Fruit fly (Drosophila melanogaster): ENCODE results near the gene CG33298.

The CG33298 gene

dm6 chr2L:9567398-9567856 lies 72.2 kb downstream of the CG33298 start:
- no peak for TF ChIP-seq cnc (optimal IDR thresholded peaks at IDR 0.05)
- TF ChIP-seq CG1620 (GFP tag; optimal IDR thresholded peaks at IDR 0.05): peak; percentile 92
- peak; percentile 97 for TF ChIP-seq CG11617 (GFP tag; optimal IDR thresholded peaks at IDR 0.05)
- peak; percentile 94 for TF ChIP-seq CG5204 (GFP tag; optimal IDR thresholded peaks at IDR 0.05)
- peak; percentile 98 for TF ChIP-seq CG7045 (GFP tag; optimal IDR thresholded peaks at IDR 0.05)
- TF ChIP-seq CG14711 (tag; optimal IDR thresholded peaks at IDR 0.05): peak; percentile 87
- TF ChIP-seq kay (GFP tag; ENCODE audit: borderline replicate concordance): peak; percentile 97
- TF ChIP-seq CG12768 (GFP tag; optimal IDR thresholded peaks at IDR 0.05): peak; percentile 97
- TF ChIP-seq Clk (GFP tag; optimal IDR thresholded peaks at IDR 0.05): peak; percentile 75
- TF ChIP-seq Crg-1 (GFP tag; optimal IDR thresholded peaks at IDR 0.05): peak; percentile 98
- TF ChIP-seq CG7101 (tag; optimal IDR thresholded peaks at IDR 0.05): peak; percentile 98
- TF ChIP-seq cic (GFP tag; optimal IDR thresholded peaks at IDR 0.05): peak; percentile 89
- peak; percentile 96 for TF ChIP-seq bab1 (GFP tag; optimal IDR thresholded peaks at IDR 0.05)
- TF ChIP-seq ovo (GFP tag; optimal IDR thresholded peaks at IDR 0.05): peak; percentile 94
- TF ChIP-seq pad (GFP tag; optimal IDR thresholded peaks at IDR 0.05): peak; percentile 88
- TF ChIP-seq toe (GFP tag; optimal IDR thresholded peaks at IDR 0.05): peak; percentile 92
- TF ChIP-seq Mnt (GFP tag; optimal IDR thresholded peaks at IDR 0.05): peak; percentile 96
- TF ChIP-seq Hr96 (GFP tag; optimal IDR thresholded peaks at IDR 0.05): peak; percentile 92
- TF ChIP-seq tj (GFP tag; optimal IDR thresholded peaks at IDR 0.05): peak; percentile 79
- TF ChIP-seq CG33017 (tag; optimal IDR thresholded peaks at IDR 0.05): peak; percentile 96

dm6 chr2L:9568360-9569088 lies 73.2 kb downstream of the CG33298 start, which contains the start of gene brwl:
TSS of gene brwl (plus strand) at chr2L:9568890.
- TF ChIP-seq Mnt (GFP tag; optimal IDR thresholded peaks at IDR 0.05) (peak; percentile 86), cic (GFP tag; optimal IDR thresholded peaks at IDR 0.05) (peak; percentile 74), toe (GFP tag; optimal IDR thresholded peaks at IDR 0.05) (peak; percentile 97), CG12768 (GFP tag; optimal IDR thresholded peaks at IDR 0.05) (peak; percentile 97), Clk (GFP tag; optimal IDR thresholded peaks at IDR 0.05) (peak; percentile 93), CG11617 (GFP tag; optimal IDR thresholded peaks at IDR 0.05) (peak; percentile 96), CG7045 (GFP tag; optimal IDR thresholded peaks at IDR 0.05) (peak; percentile 96), kay (GFP tag; ENCODE audit: borderline replicate concordance) (peak; percentile 76), pad (GFP tag; optimal IDR thresholded peaks at IDR 0.05) (peak; percentile 84), tj (GFP tag; optimal IDR thresholded peaks at IDR 0.05) (peak; percentile 85), Crg-1 (GFP tag; optimal IDR thresholded peaks at IDR 0.05) (peak; percentile 88), Hr96 (GFP tag; optimal IDR thresholded peaks at IDR 0.05) (peak; percentile 96), CG5204 (GFP tag; optimal IDR thresholded peaks at IDR 0.05) (peak; percentile 97), CG14711 (tag; optimal IDR thresholded peaks at IDR 0.05) (peak; percentile 91), bab1 (GFP tag; optimal IDR thresholded peaks at IDR 0.05) (peak; percentile 94), CG33017 (tag; optimal IDR thresholded peaks at IDR 0.05) (peak; percentile 95), CG7101 (tag; optimal IDR thresholded peaks at IDR 0.05) (peak; percentile 96), CG1620 (GFP tag; optimal IDR thresholded peaks at IDR 0.05) (peak; percentile 87), cnc (optimal IDR thresholded peaks at IDR 0.05) (no peak), ovo (GFP tag; optimal IDR thresholded peaks at IDR 0.05) (peak; percentile 86)

- no peak for TF ChIP-seq CG33017 (tag; optimal IDR thresholded peaks at IDR 0.05)
- peak; percentile 80 for TF ChIP-seq kay (GFP tag; ENCODE audit: borderline replicate concordance)
These were observed 73.9 kb downstream of the CG33298 start for dm6 chr2L:9569131-9569530.

- TF ChIP-seq pad (GFP tag; optimal IDR thresholded peaks at IDR 0.05): peak; percentile 88
- peak; percentile 93 for TF ChIP-seq CG33017 (tag; optimal IDR thresholded peaks at IDR 0.05)
- TF ChIP-seq Mnt (GFP tag; optimal IDR thresholded peaks at IDR 0.05): peak; percentile 98
- peak; percentile 91 for TF ChIP-seq CG7101 (tag; optimal IDR thresholded peaks at IDR 0.05)
- TF ChIP-seq kay (GFP tag; ENCODE audit: borderline replicate concordance): peak; percentile 89
- TF ChIP-seq CG14711 (tag; optimal IDR thresholded peaks at IDR 0.05): peak; percentile 87
- peak; percentile 97 for TF ChIP-seq CG11617 (GFP tag; optimal IDR thresholded peaks at IDR 0.05)
- peak; percentile 96 for TF ChIP-seq cic (GFP tag; optimal IDR thresholded peaks at IDR 0.05)
- TF ChIP-seq CG12768 (GFP tag; optimal IDR thresholded peaks at IDR 0.05): peak; percentile 92
- TF ChIP-seq CG5204 (GFP tag; optimal IDR thresholded peaks at IDR 0.05): peak; percentile 86
- peak; percentile 84 for TF ChIP-seq ovo (GFP tag; optimal IDR thresholded peaks at IDR 0.05)
- no peak for TF ChIP-seq cnc (optimal IDR thresholded peaks at IDR 0.05)
- TF ChIP-seq bab1 (GFP tag; optimal IDR thresholded peaks at IDR 0.05): peak; percentile 97
- peak; percentile 91 for TF ChIP-seq tj (GFP tag; optimal IDR thresholded peaks at IDR 0.05)
- TF ChIP-seq Hr96 (GFP tag; optimal IDR thresholded peaks at IDR 0.05): peak; percentile 78
- peak; percentile 81 for TF ChIP-seq Clk (GFP tag; optimal IDR thresholded peaks at IDR 0.05)
- peak; percentile 73 for TF ChIP-seq CG1620 (GFP tag; optimal IDR thresholded peaks at IDR 0.05)
- peak; percentile 65 for TF ChIP-seq toe (GFP tag; optimal IDR thresholded peaks at IDR 0.05)
- peak; percentile 93 for TF ChIP-seq CG7045 (GFP tag; optimal IDR thresholded peaks at IDR 0.05)
- TF ChIP-seq Crg-1 (GFP tag; optimal IDR thresholded peaks at IDR 0.05): peak; percentile 87
These were observed 74.5 kb downstream of the CG33298 start for dm6 chr2L:9569588-9570434.

Measured in whole organism, adult.